Fruit fly (Drosophila melanogaster) whole organism, adult: Measurements from ENCODE around the gene OtopLb.

Experiments used
- CG14711 ChIP-seq: fragments of 200-800 bp; sonication (Bioruptor generic); optimal IDR thresholded peaks from 2 replicates; lab custom pipeline; 2018; ENCODE audit warnings: missing biosample characterization, mild to moderate bottlenecking, missing genetic modification characterization, moderate library complexity
- CG33017 ChIP-seq: fragments of 200-800 bp; sonication (Bioruptor generic); optimal IDR thresholded peaks from 2 replicates; lab custom pipeline; 2018; ENCODE audit warnings: missing biosample characterization, mild to moderate bottlenecking, missing genetic modification characterization, moderate library complexity
- CG7101 ChIP-seq: fragments of 200-800 bp; sonication (Bioruptor generic); optimal IDR thresholded peaks from 2 replicates; lab custom pipeline; 2018; ENCODE audit warnings: missing biosample characterization, mild to moderate bottlenecking, missing genetic modification characterization, moderate library complexity
- ovo ChIP-seq: fragments of 200-800 bp; sonication (Bioruptor generic); optimal IDR thresholded peaks from 2 replicates; lab custom pipeline; 2016; ENCODE audit warnings: missing biosample characterization, missing genetic modification characterization
- toe ChIP-seq: fragments of 200-800 bp; sonication (Bioruptor generic); optimal IDR thresholded peaks from 2 replicates; lab custom pipeline; 2016; ENCODE audit warnings: missing biosample characterization, missing genetic modification characterization

DNA sequence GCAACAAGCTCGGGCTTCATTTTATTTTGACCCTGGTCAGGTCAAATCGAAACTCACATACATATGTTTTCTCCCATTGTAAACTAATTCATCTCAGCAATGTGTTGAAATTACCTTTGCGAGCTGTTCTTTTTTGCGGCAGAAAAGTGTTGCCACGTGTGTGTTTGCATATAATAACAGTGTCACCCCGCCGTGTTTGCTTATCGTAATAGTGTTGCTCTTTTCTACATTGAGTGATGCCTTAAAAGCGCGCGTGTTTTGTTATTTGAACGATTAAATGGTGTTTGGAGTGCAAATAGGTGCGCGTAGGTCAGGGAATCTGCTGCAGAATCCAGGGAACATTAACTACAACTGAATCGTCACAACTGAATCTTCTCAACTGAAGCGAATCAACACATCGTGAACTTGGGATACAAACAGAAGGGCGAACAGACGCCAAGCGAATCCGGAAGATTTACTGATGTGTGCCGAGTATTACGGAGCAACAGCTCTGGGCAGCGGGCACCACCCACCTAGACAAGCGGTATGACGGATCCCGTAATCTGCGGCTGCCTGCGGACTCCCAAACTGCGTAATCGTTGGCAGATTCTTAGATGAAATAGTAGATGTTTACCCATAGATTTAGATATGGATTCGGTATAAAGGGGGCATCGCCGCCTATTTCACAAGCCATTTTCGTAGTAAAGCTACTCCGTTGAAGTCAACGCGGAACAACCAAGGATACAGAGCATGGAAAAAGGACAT, 28.4 kb upstream of the OtopLb start, which contains the start of gene CG15406:
- TF ChIP-seq CG33017 (tag; lab: Kevin White, UChicago) (no peak), CG7101 (no peak), ovo (GFP tag; lab: Kevin White, UChicago) (no peak), CG14711 (tag; lab: Kevin White, UChicago) (no peak), toe (no peak)
